Worm (Caenorhabditis elegans) whole organism, L4/young adult: ENCODE results near the gene T11F9.14.

ENCODE experiments used
- dao-5 ChIP-seq: sonication (generic microtip); optimal IDR thresholded peaks from 2 replicates; lab custom pipeline; 2016; ENCODE audit warnings: missing genotype, missing genetic modification characterization, moderate library complexity, missing compliant biosample characterization
- him-1 ChIP-seq: sonication (generic microtip); optimal IDR thresholded peaks from 2 replicates; lab custom pipeline; 2016; ENCODE audit warnings: missing genotype, missing genetic modification reagents, missing genetic modification characterization, missing compliant biosample characterization

- no peak for TF ChIP-seq dao-5
- no peak for TF ChIP-seq him-1
These were observed 34.0 kb upstream of the T11F9.14 start, which contains the start of gene C55A6.6 for ce11 chrV:11514677-11515076.
